Worm (Caenorhabditis elegans): ENCODE measurements around the gene isy-1.

DNA sequence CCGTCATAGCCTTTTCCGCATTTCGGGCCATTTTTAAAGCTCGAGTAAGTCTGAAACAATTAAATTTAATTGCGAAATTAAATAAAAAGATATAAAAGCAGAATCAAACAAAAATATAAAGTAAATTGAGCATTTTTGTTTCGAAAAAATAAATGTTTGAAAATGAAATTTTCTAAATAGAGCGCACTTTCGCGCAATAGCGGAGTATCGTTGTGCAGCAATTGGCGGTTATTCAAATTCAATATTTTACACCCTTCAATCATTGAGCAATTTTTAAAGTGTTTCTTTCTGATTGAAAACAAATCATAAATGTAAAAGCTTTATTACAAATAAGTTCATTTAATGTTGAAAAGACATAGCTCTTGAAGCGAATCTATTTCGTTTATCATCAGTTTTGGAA lies at the start of gene isy-1:
- TF ChIP-seq hlh-12 (tag; optimal IDR thresholded peaks at IDR 0.05) (no peak), tbp1 (GFP tag; optimal IDR thresholded peaks at IDR 0.05) (no peak)

All from whole organism, young adult.